Fruit fly (Drosophila melanogaster) whole organism, embryonic: ENCODE data around the gene Bug22.

ENCODE experiments used
- BtbVII ChIP-seq: fragments of 200-800 bp; sonication (Bioruptor generic); optimal IDR thresholded peaks from 3 replicates; lab custom pipeline; 2017; ENCODE audit warnings: missing biosample characterization, mild to moderate bottlenecking, missing genetic modification characterization
- CG10147 ChIP-seq: fragments of 200-800 bp; sonication (Bioruptor generic); optimal IDR thresholded peaks from 2 replicates; lab custom pipeline; 2019; ENCODE audit warnings: missing biosample characterization, mild to moderate bottlenecking, missing genetic modification characterization, moderate library complexity
- CG11085 ChIP-seq: fragments of 200-800 bp; sonication (Bioruptor generic); IDR thresholded peaks from 2 replicates; pipeline ENCODE4 v1.3.6; 2022; ENCODE audit warnings: missing biosample characterization, missing genetic modification characterization
- CG12104 ChIP-seq: fragments of 200-800 bp; sonication (Bioruptor generic); optimal IDR thresholded peaks from 3 replicates; lab custom pipeline; 2016; ENCODE audit warnings: missing biosample characterization, missing genetic modification characterization
- CG13123 ChIP-seq: fragments of 200-800 bp; sonication (Bioruptor generic); optimal IDR thresholded peaks from 2 replicates; lab custom pipeline; 2016; ENCODE audit warnings: missing biosample characterization, missing genetic modification characterization
- CG14860 ChIP-seq: fragments of 200-800 bp; sonication (Bioruptor generic); IDR thresholded peaks from 3 replicates; pipeline ENCODE4 v1.3.6; 2022; ENCODE audit warnings: missing biosample characterization, missing genetic modification characterization; ENCODE audit not compliant: partially characterized antibody
- CG15514 ChIP-seq: fragments of 200-800 bp; sonication (Bioruptor generic); optimal IDR thresholded peaks from 3 replicates; lab custom pipeline; 2017; ENCODE audit warnings: missing biosample characterization, missing genetic modification characterization, mild to moderate bottlenecking, moderate library complexity, missing genetic modification reagents
- CG17359 ChIP-seq: fragments of 200-800 bp; sonication (Bioruptor generic); optimal IDR thresholded peaks from 3 replicates; lab custom pipeline; 2018; ENCODE audit warnings: missing biosample characterization, mild to moderate bottlenecking, missing genetic modification characterization, moderate library complexity
- CG17568 ChIP-seq: fragments of 200-800 bp; sonication (Bioruptor generic); optimal IDR thresholded peaks from 2 replicates; lab custom pipeline; 2018; ENCODE audit warnings: missing biosample characterization, mild to moderate bottlenecking, missing genetic modification characterization, moderate library complexity
- CG31441 ChIP-seq: fragments of 200-800 bp; sonication (Bioruptor generic); IDR thresholded peaks from 2 replicates; pipeline ENCODE4 v1.3.6; 2022; ENCODE audit warnings: missing biosample characterization, missing genetic modification characterization
- CG32767 ChIP-seq: fragments of 200-800 bp; sonication (Bioruptor generic); IDR thresholded peaks from 2 replicates; pipeline ENCODE4 v1.3.6; 2022; ENCODE audit warnings: missing biosample characterization, missing genetic modification characterization
- CG32772 ChIP-seq: fragments of 200-800 bp; sonication (Bioruptor generic); IDR thresholded peaks from 2 replicates; pipeline ENCODE4 v1.3.6; 2022; ENCODE audit warnings: missing biosample characterization, missing genetic modification characterization
- CG3838 ChIP-seq: fragments of 200-800 bp; sonication (Bioruptor generic); optimal IDR thresholded peaks from 3 replicates; lab custom pipeline; 2016; ENCODE audit warnings: missing biosample characterization, missing genetic modification characterization
- CG6175 ChIP-seq: fragments of 200-800 bp; sonication (Bioruptor generic); IDR thresholded peaks from 3 replicates; pipeline ENCODE4 v1.3.6; 2022; ENCODE audit warnings: missing biosample characterization, missing genetic modification characterization
- CG6765 ChIP-seq: fragments of 200-800 bp; sonication (Bioruptor generic); optimal IDR thresholded peaks from 3 replicates; lab custom pipeline; 2017; ENCODE audit warnings: missing biosample characterization, mild to moderate bottlenecking, missing genetic modification characterization
- CG6854 ChIP-seq: fragments of 200-800 bp; sonication (Bioruptor generic); optimal IDR thresholded peaks from 3 replicates; lab custom pipeline; 2017; ENCODE audit warnings: missing biosample characterization, mild to moderate bottlenecking, missing genetic modification characterization
- CG7839 ChIP-seq: fragments of 200-800 bp; sonication (Bioruptor generic); optimal IDR thresholded peaks from 3 replicates; lab custom pipeline; 2018; ENCODE audit warnings: missing biosample characterization, mild to moderate bottlenecking, missing genetic modification characterization, moderate library complexity
- CG8478 ChIP-seq: fragments of >200 bp; optimal IDR thresholded peaks from 2 replicates; lab custom pipeline; 2018
- CG9609 ChIP-seq: fragments of 200-800 bp; sonication (Bioruptor generic); optimal IDR thresholded peaks from 3 replicates; lab custom pipeline; 2016; ENCODE audit warnings: missing biosample characterization, missing genetic modification characterization
- CG9876 ChIP-seq: fragments of 200-800 bp; sonication (Bioruptor generic); optimal IDR thresholded peaks from 2 replicates; lab custom pipeline; 2016; ENCODE audit warnings: missing biosample characterization, missing genetic modification characterization
- Dfd ChIP-seq, 2 experiments: fragments of >200 bp; optimal IDR thresholded peaks; 2 replicates each; lab custom pipeline; 2017; ENCODE audit warnings: missing biosample characterization in 2 of 2, missing genetic modification characterization in 2 of 2
- Dip3 ChIP-seq: fragments of 200-800 bp; sonication (Bioruptor generic); optimal IDR thresholded peaks from 3 replicates; lab custom pipeline; 2016; ENCODE audit warnings: missing biosample characterization, missing genetic modification characterization
- Dp ChIP-seq: fragments of 200-800 bp; sonication (Bioruptor generic); optimal IDR thresholded peaks from 2 replicates; lab custom pipeline; 2018; ENCODE audit warnings: missing biosample characterization, mild to moderate bottlenecking, missing genetic modification characterization, moderate library complexity
- HHEX ChIP-seq: fragments of 200-800 bp; sonication (Bioruptor generic); optimal IDR thresholded peaks from 3 replicates; lab custom pipeline; 2017; ENCODE audit warnings: missing biosample characterization, mild to moderate bottlenecking, missing genetic modification characterization, missing genetic modification reagents
- HLH3B ChIP-seq: fragments of 200-800 bp; sonication (Bioruptor generic); IDR thresholded peaks from 2 replicates; pipeline ENCODE4 v1.3.6; 2022; ENCODE audit warnings: missing biosample characterization, missing genetic modification characterization
- Mad ChIP-seq: fragments of 200-800 bp; sonication (Bioruptor generic); optimal IDR thresholded peaks from 2 replicates; lab custom pipeline; 2016; ENCODE audit warnings: missing biosample characterization, missing genetic modification characterization
- NC2α ChIP-seq: fragments of 200-800 bp; sonication (Bioruptor generic); optimal IDR thresholded peaks from 2 replicates; lab custom pipeline; 2016; ENCODE audit warnings: missing biosample characterization, missing genetic modification characterization
- Opbp ChIP-seq: fragments of 200-800 bp; sonication (Bioruptor generic); IDR thresholded peaks from 3 replicates; pipeline ENCODE4 v1.3.6; 2022; ENCODE audit warnings: missing biosample characterization, missing genetic modification characterization; ENCODE audit not compliant: partially characterized antibody
- Optix ChIP-seq: fragments of 200-800 bp; sonication (Bioruptor generic); IDR thresholded peaks from 3 replicates; pipeline ENCODE4 v1.3.6; 2022; ENCODE audit warnings: missing biosample characterization, missing genetic modification characterization
- al ChIP-seq: fragments of 200-800 bp; sonication (Bioruptor generic); IDR thresholded peaks from 2 replicates; pipeline ENCODE4 v1.3.6; 2022; ENCODE audit warnings: missing biosample characterization, missing genetic modification characterization
- ase ChIP-seq: fragments of 200-800 bp; sonication (Bioruptor generic); IDR thresholded peaks from 3 replicates; pipeline ENCODE4 v1.3.6; 2022; ENCODE audit warnings: missing biosample characterization, missing genetic modification characterization
- cas ChIP-seq: fragments of 200-800 bp; sonication (Bioruptor generic); IDR thresholded peaks from 2 replicates; pipeline ENCODE4 v1.3.6; 2022; ENCODE audit warnings: missing biosample characterization, missing genetic modification characterization
- cato ChIP-seq: fragments of 200-800 bp; sonication (Bioruptor generic); optimal IDR thresholded peaks from 2 replicates; lab custom pipeline; 2016; ENCODE audit warnings: missing biosample characterization, missing genetic modification characterization, borderline replicate concordance
- chif ChIP-seq, 2 experiments: fragments of 200-800 bp; sonication (Bioruptor generic); optimal IDR thresholded peaks; 3 replicates each; lab custom pipeline; 2016; ENCODE audit warnings: missing biosample characterization in 2 of 2, missing genetic modification characterization in 2 of 2
- croc ChIP-seq: fragments of 200-800 bp; sonication (Bioruptor generic); conservative IDR thresholded peaks from 3 replicates; pipeline ENCODE4 v1.3.6; 2022; ENCODE audit warnings: missing biosample characterization, missing genetic modification characterization
- danr ChIP-seq: fragments of 200-800 bp; sonication (Bioruptor generic); IDR thresholded peaks from 2 replicates; pipeline ENCODE4 v1.3.6; 2022; ENCODE audit warnings: missing biosample characterization, missing genetic modification characterization
- eyg ChIP-seq: fragments of 200-800 bp; sonication (Bioruptor generic); optimal IDR thresholded peaks from 3 replicates; lab custom pipeline; 2016; ENCODE audit warnings: missing biosample characterization, missing genetic modification characterization
- grau ChIP-seq: fragments of 200-800 bp; optimal IDR thresholded peaks from 3 replicates; lab custom pipeline; 2019; ENCODE audit warnings: missing biosample characterization, mild to moderate bottlenecking, missing genetic modification characterization, moderate library complexity
- gt ChIP-seq: fragments of 200-800 bp; sonication (Bioruptor generic); IDR thresholded peaks from 2 replicates; pipeline ENCODE4 v1.3.6; 2022; ENCODE audit warnings: missing biosample characterization, missing genetic modification characterization
- jigr1 ChIP-seq: fragments of 200-800 bp; sonication (Bioruptor generic); IDR thresholded peaks from 3 replicates; pipeline ENCODE4 v1.3.6; 2022; ENCODE audit warnings: missing biosample characterization, missing genetic modification characterization
- knrl ChIP-seq: fragments of 200-800 bp; sonication (Bioruptor generic); IDR thresholded peaks from 3 replicates; pipeline ENCODE4 v1.3.6; 2022; ENCODE audit warnings: missing biosample characterization, missing genetic modification characterization; ENCODE audit not compliant: partially characterized antibody
- lab ChIP-seq: fragments of 200-800 bp; sonication (Bioruptor generic); optimal IDR thresholded peaks from 3 replicates; lab custom pipeline; 2017; ENCODE audit warnings: missing biosample characterization, missing genetic modification characterization, mild to moderate bottlenecking, moderate library complexity, missing genetic modification reagents
- lbe ChIP-seq: fragments of 200-800 bp; sonication (Bioruptor generic); optimal IDR thresholded peaks from 2 replicates; lab custom pipeline; 2016; ENCODE audit warnings: missing biosample characterization, mild to moderate bottlenecking, missing genetic modification characterization
- lmd ChIP-seq: fragments of 200-800 bp; sonication (Bioruptor generic); IDR thresholded peaks from 2 replicates; pipeline ENCODE4 v1.3.6; 2022; ENCODE audit warnings: missing biosample characterization, missing genetic modification characterization
- otp ChIP-seq: fragments of 200-800 bp; sonication (Bioruptor generic); IDR thresholded peaks from 3 replicates; pipeline ENCODE4, ENCODE4 v1.3.6; 2022; ENCODE audit warnings: missing biosample characterization, missing genetic modification characterization
- phol ChIP-seq: fragments of 200-800 bp; sonication (Bioruptor generic); optimal IDR thresholded peaks from 3 replicates; lab custom pipeline; 2018; ENCODE audit warnings: missing biosample characterization, mild to moderate bottlenecking, missing genetic modification characterization, moderate library complexity
- scrt ChIP-seq: fragments of 200-800 bp; sonication (Bioruptor generic); optimal IDR thresholded peaks from 2 replicates; lab custom pipeline; 2018; ENCODE audit warnings: missing biosample characterization, mild to moderate bottlenecking, missing genetic modification characterization, moderate library complexity
- sob ChIP-seq: fragments of 200-800 bp; sonication (Bioruptor generic); IDR thresholded peaks from 2 replicates; pipeline ENCODE4 v1.3.6; 2022; ENCODE audit warnings: missing biosample characterization, missing genetic modification characterization
- tna ChIP-seq: fragments of 200-800 bp; sonication (Bioruptor generic); IDR thresholded peaks from 2 replicates; pipeline ENCODE4 v1.3.6; 2022; ENCODE audit warnings: missing biosample characterization, missing genetic modification characterization; ENCODE audit not compliant: partially characterized antibody
- trem ChIP-seq: fragments of 200-800 bp; optimal IDR thresholded peaks from 3 replicates; lab custom pipeline; 2019; ENCODE audit warnings: missing biosample characterization, mild to moderate bottlenecking, missing genetic modification characterization, moderate library complexity
- wek ChIP-seq: fragments of 200-800 bp; sonication (Bioruptor generic); optimal IDR thresholded peaks from 3 replicates; lab custom pipeline; 2018; ENCODE audit warnings: missing biosample characterization, mild to moderate bottlenecking, missing genetic modification characterization, moderate library complexity

Gene Bug22

DNA sequence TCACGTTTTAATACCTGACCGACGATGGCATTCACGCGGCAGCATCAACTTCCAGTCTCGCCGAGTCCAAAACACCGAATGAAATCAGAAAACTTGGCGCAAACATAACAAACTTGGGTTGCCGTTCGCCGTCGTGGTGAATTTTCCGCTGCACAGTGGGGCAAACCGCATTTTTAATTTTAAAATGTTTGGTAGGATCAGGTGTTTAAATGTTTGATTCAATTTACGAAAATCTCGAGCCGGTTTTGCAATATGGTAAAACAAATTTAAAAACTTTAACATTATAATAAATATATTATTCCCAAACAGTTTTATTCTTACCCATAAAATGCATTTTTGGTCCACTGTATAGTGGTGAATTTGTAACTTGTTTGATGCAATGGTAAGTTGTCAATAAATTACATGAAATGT, 43.6 kb upstream of the Bug22 start, which contains the start of gene RluA-1 (continued):
- peak; percentile 99 for TF ChIP-seq croc (GFP tag; lab: Robert Waterston, UW)
- TF ChIP-seq CG32772, result peak; percentile 99
- TF ChIP-seq grau (tag; lab: Kevin White, UChicago), result peak; percentile 99
- peak; percentile 99 for TF ChIP-seq CG17568
- peak; percentile 50 for TF ChIP-seq Dp
- TF ChIP-seq Dip3 (GFP tag; lab: Kevin White, UChicago), result peak; percentile 77
- TF ChIP-seq CG13123, result peak; percentile 98
- TF ChIP-seq CG6765 (GFP tag; lab: Kevin White, UChicago), result peak; percentile 98
- peak; percentile 94 for TF ChIP-seq jigr1 (GFP tag; lab: Robert Waterston, UW)
- TF ChIP-seq lab (GFP tag; lab: Kevin White, UChicago), result peak; percentile 99
- peak; percentile 90 for TF ChIP-seq NC2α
- TF ChIP-seq lbe (GFP tag; lab: Kevin White, UChicago), result peak; percentile 87
- TF ChIP-seq CG15514 (GFP tag; lab: Kevin White, UChicago), result peak; percentile 95
- TF ChIP-seq CG10147 (GFP tag; lab: Kevin White, UChicago), result peak; percentile 98
- TF ChIP-seq Dfd (GFP tag; optimal IDR thresholded peaks at IDR 0.05; lab: Kevin White, UChicago), result no peak
- TF ChIP-seq danr, result peak; percentile 96
- peak; percentile 99 for TF ChIP-seq ase
- TF ChIP-seq HLH3B (GFP tag; lab: Robert Waterston, UW), result peak; percentile 92
- peak; percentile 79 for TF ChIP-seq eyg (GFP tag; lab: Kevin White, UChicago)
- peak; percentile 98 for TF ChIP-seq Mad (GFP tag; lab: Kevin White, UChicago)
- TF ChIP-seq CG7839 (tag; lab: Kevin White, UChicago), result peak; percentile 99
- peak; percentile 96 for TF ChIP-seq scrt (GFP tag; lab: Kevin White, UChicago)
- TF ChIP-seq cato (GFP tag; lab: Kevin White, UChicago), result peak; percentile 99
- TF ChIP-seq CG11085 (GFP tag; lab: Robert Waterston, UW), result peak; percentile 98
- TF ChIP-seq CG31441, result peak; percentile 99
- peak; percentile 76 for TF ChIP-seq tna (GFP tag; lab: Robert Waterston, UW)
- peak; percentile 96 for TF ChIP-seq wek (GFP tag; lab: Kevin White, UChicago)
- TF ChIP-seq lmd (GFP tag; lab: Robert Waterston, UW), result peak; percentile 99
- TF ChIP-seq chif (GFP tag; optimal IDR thresholded peaks at IDR 0.05; lab: Kevin White, UChicago), result peak; percentile 95 to 97
- peak; percentile 71 for TF ChIP-seq knrl (GFP tag; lab: Robert Waterston, UW)
- TF ChIP-seq al, result peak; percentile 93
- TF ChIP-seq cas, result peak; percentile 94
- no peak for TF ChIP-seq CG8478 (lab: Kevin White, UChicago)
- TF ChIP-seq sob (GFP tag; lab: Robert Waterston, UW), result peak; percentile 100
- TF ChIP-seq CG6175 (GFP tag; lab: Robert Waterston, UW), result peak; percentile 98
- peak; percentile 96 for TF ChIP-seq CG3838 (GFP tag; lab: Kevin White, UChicago)
- peak; percentile 99 for TF ChIP-seq otp (GFP tag; lab: Robert Waterston, UW)
- peak; percentile 99 for TF ChIP-seq Optix (GFP tag; lab: Robert Waterston, UW)
- peak; percentile 97 for TF ChIP-seq trem (tag; lab: Kevin White, UChicago)
- peak; percentile 99 for TF ChIP-seq HHEX (GFP tag; lab: Kevin White, UChicago)
- peak; percentile 99 for TF ChIP-seq BtbVII (GFP tag; lab: Kevin White, UChicago)
- TF ChIP-seq CG9609 (GFP tag; lab: Kevin White, UChicago), result peak; percentile 92
- peak; percentile 99 for TF ChIP-seq CG32767 (GFP tag; lab: Robert Waterston, UW)
- TF ChIP-seq Opbp (GFP tag; lab: Robert Waterston, UW), result peak; percentile 70
- peak; percentile 75 for TF ChIP-seq CG14860
- TF ChIP-seq phol, result peak; percentile 99
- TF ChIP-seq CG9876 (GFP tag; lab: Kevin White, UChicago), result peak; percentile 72
- peak; percentile 98 for TF ChIP-seq CG6854 (GFP tag; lab: Kevin White, UChicago)
- TF ChIP-seq gt (GFP tag; lab: Robert Waterston, UW), result peak; percentile 99
- peak; percentile 100 for TF ChIP-seq CG17359 (tag; lab: Kevin White, UChicago)
- TF ChIP-seq CG12104, result peak; percentile 99
